Worm (Caenorhabditis elegans): Measurements from ENCODE around the gene F59E12.3.
"Not testable (repeated sequence)": the region's sequence is repeated elsewhere in the genome, so short reads cannot be mapped to it uniquely, and the experiment has no call there.

The F59E12.3 gene

DNA sequence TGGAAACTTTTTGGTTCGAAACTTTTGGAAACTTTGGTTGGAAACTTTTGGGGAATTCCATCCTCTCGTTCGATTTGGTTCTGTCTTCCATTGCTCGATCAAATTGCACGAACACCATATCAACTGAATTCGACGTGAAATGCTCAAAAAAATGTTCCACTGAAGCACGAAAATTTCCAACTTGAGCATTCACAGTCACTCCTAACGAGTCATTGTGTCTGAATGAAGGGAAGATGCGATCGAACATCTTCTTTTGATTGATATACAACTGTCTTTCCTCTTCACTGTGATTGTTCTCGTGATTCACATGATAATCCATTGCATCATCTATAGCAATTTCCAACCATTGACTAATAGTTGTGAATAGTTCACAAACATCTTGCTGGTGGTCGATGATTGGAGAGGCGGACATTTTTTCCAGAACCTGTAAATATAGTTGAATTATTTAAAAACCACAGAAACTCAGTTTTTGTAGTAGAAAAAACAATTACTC lies 9.8 kb upstream of the F59E12.3 start, which contains the start of gene F59E12.15:
TSS of gene F59E12.15 (minus strand) at position 51 of the 493 bp plus-strand sequence.
- peak in 1 of 2 experiments; percentile 78 for TF ChIP-seq unc-62 (GFP tag; optimal IDR thresholded peaks at IDR 0.05 in 1 of 2)
- TF ChIP-seq unc-62 (tag; optimal IDR thresholded peaks at IDR 0.05): no peak
- peak; percentile 71 for TF ChIP-seq ztf-7 (tag; optimal IDR thresholded peaks at IDR 0.05)
- TF ChIP-seq dmd-9 (GFP tag; IDR thresholded peaks at IDR 0.05): no peak

DNA sequence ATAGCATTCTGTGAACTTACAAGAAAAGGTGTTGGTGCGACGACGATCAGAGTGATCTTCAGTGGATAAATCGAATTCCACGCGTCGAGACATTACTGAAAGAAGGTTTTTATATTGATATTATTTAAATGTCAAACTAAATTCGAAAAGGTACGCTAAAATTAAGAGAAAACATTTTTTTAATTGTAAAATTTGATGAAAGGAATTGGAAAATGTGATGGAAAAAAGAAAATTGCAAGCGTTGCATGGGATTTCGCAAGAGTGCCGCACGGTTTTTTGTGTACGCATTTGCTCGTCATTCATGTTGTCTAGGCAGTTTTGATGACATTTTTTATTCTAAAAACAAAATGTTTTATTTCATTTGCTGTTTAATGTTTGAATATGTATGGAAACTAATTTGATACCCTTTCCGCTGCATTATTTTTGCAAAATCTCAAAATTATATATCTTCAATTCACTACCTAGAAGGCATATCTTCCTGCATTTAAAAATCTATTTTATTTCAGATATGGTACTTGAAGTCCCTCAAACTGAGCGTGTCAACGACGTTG lies 7.2 kb upstream of the F59E12.3 start, which contains the start of the genes F59E12.6 and npl-4.1:
TSS of gene F59E12.6 (minus strand) at position 101 of the 551 bp plus-strand sequence.
TSS of gene npl-4.1 (plus strand) at position 501 of the 551 bp plus-strand sequence.
- not testable (repeated sequence) for TF ChIP-seq dpl-1 (GFP tag; optimal IDR thresholded peaks at IDR 0.05); lsy-2 (tag; optimal IDR thresholded peaks at IDR 0.05); ces-1 (GFP tag; optimal IDR thresholded peaks at IDR 0.05)

DNA sequence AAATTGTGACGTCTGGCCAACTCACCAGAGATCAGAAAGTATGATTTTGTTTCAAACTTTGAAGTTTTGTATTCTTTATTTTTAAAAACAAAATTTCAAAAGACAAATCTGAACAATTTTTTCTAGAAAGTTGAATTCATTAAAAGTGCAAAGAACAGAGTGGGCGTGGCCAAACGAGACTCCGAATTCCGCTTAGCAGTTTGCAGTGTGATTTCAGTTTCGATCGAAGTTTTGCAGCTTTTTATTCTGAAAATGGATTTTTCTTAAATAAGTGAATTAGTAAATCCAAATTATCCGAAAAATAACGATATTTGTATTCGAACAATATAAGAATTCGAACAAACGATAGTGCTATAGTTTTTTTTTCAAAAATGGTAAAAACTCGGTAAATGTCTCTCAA lies 4.7 kb upstream of the F59E12.3 start:
- TF ChIP-seq dmd-9 (GFP tag; IDR thresholded peaks at IDR 0.05) (no peak), madf-5 (GFP tag; IDR thresholded peaks at IDR 0.05) (no peak), snpc-4 (tag; optimal IDR thresholded peaks at IDR 0.05) (no peak), spr-3 (GFP tag; optimal IDR thresholded peaks at IDR 0.05) (peak; percentile 96), pha-4 (GFP tag; IDR thresholded peaks at IDR 0.05) (no peak), pha-4 (tag; optimal IDR thresholded peaks at IDR 0.05) (no peak), fos-1 (tag; optimal IDR thresholded peaks at IDR 0.05) (no peak), tag-97 (GFP tag; IDR thresholded peaks at IDR 0.05) (no peak), nhr-102 (tag; optimal IDR thresholded peaks at IDR 0.05) (no peak), F37D6.2 (tag; optimal IDR thresholded peaks at IDR 0.05) (no peak), unc-62 (GFP tag; optimal IDR thresholded peaks at IDR 0.05 in 1 of 2) (no peak), unc-62 (tag; optimal IDR thresholded peaks at IDR 0.05) (no peak), D1046.2 (GFP tag; IDR thresholded peaks at IDR 0.05) (no peak), ztf-11 (tag; optimal IDR thresholded peaks at IDR 0.05) (no peak), daf-12 (tag; optimal IDR thresholded peaks at IDR 0.05) (no peak), hmg-1.1 (GFP tag; IDR thresholded peaks at IDR 0.05) (peak; percentile 43; the same call in 1 of the 2 replicates), zip-11 (GFP tag; IDR thresholded peaks at IDR 0.05) (no peak), dmd-6 (GFP tag; IDR thresholded peaks at IDR 0.05) (no peak), ZK337.2 (GFP tag; IDR thresholded peaks at IDR 0.05) (no peak), nhr-237 (tag; optimal IDR thresholded peaks at IDR 0.05) (no peak), daf-16 (GFP tag; optimal IDR thresholded peaks at IDR 0.05) (no peak), daf-16 (tag; optimal IDR thresholded peaks at IDR 0.05) (no peak), aha-1 (tag) (peak; percentile 87), ceh-20 (GFP tag; IDR thresholded peaks at IDR 0.05) (no peak), zip-2 (tag; optimal IDR thresholded peaks at IDR 0.05) (no peak), ama-1 (optimal IDR thresholded peaks at IDR 0.05) (no peak), ZK546.5 (tag; optimal IDR thresholded peaks at IDR 0.05) (no peak), duxl-1 (tag; optimal IDR thresholded peaks at IDR 0.05; ENCODE audit: poor library complexity) (no peak), ztf-7 (tag; optimal IDR thresholded peaks at IDR 0.05) (no peak), skn-1 (tag; optimal IDR thresholded peaks at IDR 0.05) (no peak), egl-27 (tag; optimal IDR thresholded peaks at IDR 0.05) (no peak), lin-13 (GFP tag; optimal IDR thresholded peaks at IDR 0.05) (no peak), dmd-8 (GFP tag; IDR thresholded peaks at IDR 0.05) (no peak), ceh-28 (tag; optimal IDR thresholded peaks at IDR 0.05) (no peak), T20F7.1 (GFP tag; optimal IDR thresholded peaks at IDR 0.05) (peak; percentile 92), spr-1 (tag; optimal IDR thresholded peaks at IDR 0.05) (peak; percentile 95), unc-39 (tag; optimal IDR thresholded peaks at IDR 0.05) (no peak), mxl-2 (GFP tag; conservative IDR thresholded peaks at IDR 0.05) (no peak), egl-43 (GFP tag; IDR thresholded peaks at IDR 0.05) (no peak), lin-38 (GFP tag; IDR thresholded peaks at IDR 0.05) (no peak), nhr-77 (tag; optimal IDR thresholded peaks at IDR 0.05) (peak; percentile 21), sdz-12 (GFP tag; optimal IDR thresholded peaks at IDR 0.05) (no peak), Y48G9A.11 (GFP tag; IDR thresholded peaks at IDR 0.05) (peak; percentile 84)
